Fruit fly (Drosophila melanogaster): ENCODE measurements around the gene Ing3.
A peak's percentile ranks its signal among the peaks of the same experiment; 100 is the strongest.

The Ing3 gene

dm6 chrX:18646855-18647699 lies 5.8 kb downstream of the Ing3 start, which contains the start of gene Rip11:
TSS of gene Rip11 (minus strand) at chrX:18647648.
- no peak for TF ChIP-seq D1 (tag; optimal IDR thresholded peaks at IDR 0.05)
- TF ChIP-seq rn (GFP tag; IDR thresholded peaks at IDR 0.05) = peak; percentile 44; the same call in 1 of the 2 replicates
- peak; percentile 67 for TF ChIP-seq CG15710 (tag; optimal IDR thresholded peaks at IDR 0.05)
- TF ChIP-seq Ets98B (GFP tag; IDR thresholded peaks at IDR 0.05) = peak; percentile 89
- TF ChIP-seq CG8159 (tag; optimal IDR thresholded peaks at IDR 0.05) = peak; percentile 65
- TF ChIP-seq CG17806 (tag; optimal IDR thresholded peaks at IDR 0.05) = peak; percentile 53
- TF ChIP-seq Pif1A (GFP tag; optimal IDR thresholded peaks at IDR 0.05) = peak; percentile 80
- TF ChIP-seq EcR (GFP tag; optimal IDR thresholded peaks at IDR 0.05) = peak; percentile 71
- TF ChIP-seq CG10348 (GFP tag; IDR thresholded peaks at IDR 0.05) = no peak
- TF ChIP-seq CG32121 (GFP tag; IDR thresholded peaks at IDR 0.05) = peak; percentile 75
- TF ChIP-seq Snoo (tag; optimal IDR thresholded peaks at IDR 0.05) = peak; percentile 77
- peak; percentile 87 for TF ChIP-seq CG13204 (GFP tag; optimal IDR thresholded peaks at IDR 0.05)
- peak; percentile 87 for TF ChIP-seq CG4496 (GFP tag; IDR thresholded peaks at IDR 0.05)
- peak; percentile 45 for TF ChIP-seq CG9948 (tag; optimal IDR thresholded peaks at IDR 0.05)
- TF ChIP-seq fd96Ca (GFP tag; IDR thresholded peaks at IDR 0.05) = peak; percentile 87
- peak; percentile 80 for TF ChIP-seq gl (tag; optimal IDR thresholded peaks at IDR 0.05)
- peak; percentile 69 for TF ChIP-seq Pif1B (GFP tag; optimal IDR thresholded peaks at IDR 0.05)
- no peak for TF ChIP-seq CG14655 (GFP tag; optimal IDR thresholded peaks at IDR 0.05)
- peak; percentile 59 for TF ChIP-seq CG8301 (tag; optimal IDR thresholded peaks at IDR 0.05)
- TF ChIP-seq CG12605 (GFP tag; IDR thresholded peaks at IDR 0.05) = peak; percentile 68
- TF ChIP-seq CG34367 (tag; optimal IDR thresholded peaks at IDR 0.05) = peak; percentile 56

dm6 chrX:18645720-18646213 lies 7.1 kb downstream of the Ing3 start:
- TF ChIP-seq Snoo (tag; optimal IDR thresholded peaks at IDR 0.05) (peak; percentile 45), Ets98B (GFP tag; IDR thresholded peaks at IDR 0.05) (peak; percentile 61), CG34367 (tag; optimal IDR thresholded peaks at IDR 0.05) (peak; percentile 50), rn (GFP tag; IDR thresholded peaks at IDR 0.05) (peak; percentile 39; the same call in 1 of the 2 replicates), CG10348 (GFP tag; IDR thresholded peaks at IDR 0.05) (no peak), D1 (tag; optimal IDR thresholded peaks at IDR 0.05) (no peak), Pif1A (GFP tag; optimal IDR thresholded peaks at IDR 0.05) (peak; percentile 73), CG8159 (tag; optimal IDR thresholded peaks at IDR 0.05) (peak; percentile 68), CG13204 (GFP tag; optimal IDR thresholded peaks at IDR 0.05) (no peak), CG4496 (GFP tag; IDR thresholded peaks at IDR 0.05) (peak; percentile 52; the same call in 1 of the 3 replicates), CG8301 (tag; optimal IDR thresholded peaks at IDR 0.05) (peak; percentile 73), CG14655 (GFP tag; optimal IDR thresholded peaks at IDR 0.05) (peak; percentile 84), fd96Ca (GFP tag; IDR thresholded peaks at IDR 0.05) (0 out of 3 replicates have a peak, but pooled peaks have one; percentile 25), CG15710 (tag; optimal IDR thresholded peaks at IDR 0.05) (peak; percentile 46), CG32121 (GFP tag; IDR thresholded peaks at IDR 0.05) (0 out of 2 replicates have a peak, but pooled peaks have one; percentile 49), CG17806 (tag; optimal IDR thresholded peaks at IDR 0.05) (peak; percentile 67), CG12605 (GFP tag; IDR thresholded peaks at IDR 0.05) (0 out of 2 replicates have a peak, but pooled peaks have one; percentile 36), CG9948 (tag; optimal IDR thresholded peaks at IDR 0.05) (peak; percentile 64), Pif1B (GFP tag; optimal IDR thresholded peaks at IDR 0.05) (peak; percentile 57), EcR (GFP tag; optimal IDR thresholded peaks at IDR 0.05) (no peak), gl (tag; optimal IDR thresholded peaks at IDR 0.05) (no peak)

dm6 chrX:18644890-18645289 lies 8.0 kb downstream of the Ing3 start:
- TF ChIP-seq fd96Ca (GFP tag; IDR thresholded peaks at IDR 0.05) (peak; percentile 66; the same call in 2 of the 3 replicates), EcR (GFP tag; optimal IDR thresholded peaks at IDR 0.05) (no peak), CG9948 (tag; optimal IDR thresholded peaks at IDR 0.05) (peak; percentile 66), Pif1A (GFP tag; optimal IDR thresholded peaks at IDR 0.05) (no peak), rn (GFP tag; IDR thresholded peaks at IDR 0.05) (no peak), gl (tag; optimal IDR thresholded peaks at IDR 0.05) (peak; percentile 5), CG8301 (tag; optimal IDR thresholded peaks at IDR 0.05) (peak; percentile 71), CG17806 (tag; optimal IDR thresholded peaks at IDR 0.05) (peak; percentile 61), CG15710 (tag; optimal IDR thresholded peaks at IDR 0.05) (peak; percentile 74), Snoo (tag; optimal IDR thresholded peaks at IDR 0.05) (peak; percentile 72), CG8159 (tag; optimal IDR thresholded peaks at IDR 0.05) (peak; percentile 75), D1 (tag; optimal IDR thresholded peaks at IDR 0.05) (no peak), Ets98B (GFP tag; IDR thresholded peaks at IDR 0.05) (peak; percentile 56), CG12605 (GFP tag; IDR thresholded peaks at IDR 0.05) (no peak), CG10348 (GFP tag; IDR thresholded peaks at IDR 0.05) (no peak), CG13204 (GFP tag; optimal IDR thresholded peaks at IDR 0.05) (peak; percentile 35), CG34367 (tag; optimal IDR thresholded peaks at IDR 0.05) (peak; percentile 63), Pif1B (GFP tag; optimal IDR thresholded peaks at IDR 0.05) (no peak), CG4496 (GFP tag; IDR thresholded peaks at IDR 0.05) (no peak; the same call in none of the 3 replicates), CG14655 (GFP tag; optimal IDR thresholded peaks at IDR 0.05) (peak; percentile 78), CG32121 (GFP tag; IDR thresholded peaks at IDR 0.05) (no peak)

dm6 chrX:18643057-18643656 lies 9.7 kb downstream of the Ing3 start:
- TF ChIP-seq CG13204 (GFP tag; optimal IDR thresholded peaks at IDR 0.05) (no peak), CG34367 (tag; optimal IDR thresholded peaks at IDR 0.05) (no peak), CG8301 (tag; optimal IDR thresholded peaks at IDR 0.05) (no peak), CG12605 (GFP tag; IDR thresholded peaks at IDR 0.05) (no peak), Ets98B (GFP tag; IDR thresholded peaks at IDR 0.05) (no peak), CG32121 (GFP tag; IDR thresholded peaks at IDR 0.05) (0 out of 2 replicates have a peak, but pooled peaks have one; percentile 16)
